Fruit fly (Drosophila melanogaster): ENCODE data around the gene CG9360.

CG9360 gene

dm6 chrX:11787081-11787480, 22.7 kb upstream of the CG9360 start, which contains the start of gene Karl:
Karl (plus strand) TSS chrX:11787381.
- TF ChIP-seq Ets98B (GFP tag; IDR thresholded peaks at IDR 0.05) (no peak), CG14655 (GFP tag; optimal IDR thresholded peaks at IDR 0.05) (no peak), CG34367 (tag; optimal IDR thresholded peaks at IDR 0.05) (no peak), CG15710 (tag; optimal IDR thresholded peaks at IDR 0.05) (no peak)

- TF ChIP-seq CG17806 (tag; optimal IDR thresholded peaks at IDR 0.05) = peak; percentile 3
- TF ChIP-seq CG10348 (GFP tag; IDR thresholded peaks at IDR 0.05) = no peak
- TF ChIP-seq fd96Ca (GFP tag; IDR thresholded peaks at IDR 0.05) = no peak
- TF ChIP-seq CG9948 (tag; optimal IDR thresholded peaks at IDR 0.05) = no peak
- TF ChIP-seq CG15710 (tag; optimal IDR thresholded peaks at IDR 0.05) = peak; percentile 43
- TF ChIP-seq CG8301 (tag; optimal IDR thresholded peaks at IDR 0.05) = no peak
- TF ChIP-seq CG8159 (tag; optimal IDR thresholded peaks at IDR 0.05) = peak; percentile 38
- peak; percentile 52; the same call in 1 of the 2 replicates for TF ChIP-seq Ets98B (GFP tag; IDR thresholded peaks at IDR 0.05)
- peak; percentile 58; the same call in 1 of the 3 replicates for TF ChIP-seq CG4496 (GFP tag; IDR thresholded peaks at IDR 0.05)
- TF ChIP-seq CG12605 (GFP tag; IDR thresholded peaks at IDR 0.05) = peak; percentile 46; the same call in 1 of the 2 replicates
- TF ChIP-seq CG32121 (GFP tag; IDR thresholded peaks at IDR 0.05) = no peak
- no peak for TF ChIP-seq rn (GFP tag; IDR thresholded peaks at IDR 0.05)
- peak; percentile 23 for TF ChIP-seq Pif1A (GFP tag; optimal IDR thresholded peaks at IDR 0.05)
- peak; percentile 14 for TF ChIP-seq CG13204 (GFP tag; optimal IDR thresholded peaks at IDR 0.05)
- no peak for TF ChIP-seq D1 (tag; optimal IDR thresholded peaks at IDR 0.05)
- peak; percentile 11 for TF ChIP-seq CG34367 (tag; optimal IDR thresholded peaks at IDR 0.05)
- TF ChIP-seq EcR (GFP tag; optimal IDR thresholded peaks at IDR 0.05) = no peak
- peak; percentile 16 for TF ChIP-seq gl (tag; optimal IDR thresholded peaks at IDR 0.05)
Measured at dm6 chrX:11784997-11785396, 20.6 kb upstream of the CG9360 start.

dm6 chrX:11778734-11779220, 14.4 kb upstream of the CG9360 start, which contains the start of gene dy:
dy (minus strand) TSS chrX:11778784.
- TF ChIP-seq gl (tag; optimal IDR thresholded peaks at IDR 0.05) (no peak), CG34367 (tag; optimal IDR thresholded peaks at IDR 0.05) (no peak), CG4496 (GFP tag; IDR thresholded peaks at IDR 0.05) (no peak), CG8301 (tag; optimal IDR thresholded peaks at IDR 0.05) (no peak), CG15710 (tag; optimal IDR thresholded peaks at IDR 0.05) (no peak), Pif1A (GFP tag; optimal IDR thresholded peaks at IDR 0.05) (no peak), CG13204 (GFP tag; optimal IDR thresholded peaks at IDR 0.05) (no peak), Pif1B (GFP tag; optimal IDR thresholded peaks at IDR 0.05) (no peak), CG17806 (tag; optimal IDR thresholded peaks at IDR 0.05) (no peak), CG10348 (GFP tag; IDR thresholded peaks at IDR 0.05) (no peak), Snoo (tag; optimal IDR thresholded peaks at IDR 0.05) (no peak)

- TF ChIP-seq Pif1A (GFP tag; optimal IDR thresholded peaks at IDR 0.05) (peak; percentile 92), D1 (tag; optimal IDR thresholded peaks at IDR 0.05) (peak; percentile 71), Ets98B (GFP tag; IDR thresholded peaks at IDR 0.05) (peak; percentile 90), CG17806 (tag; optimal IDR thresholded peaks at IDR 0.05) (peak; percentile 93), CG9948 (tag; optimal IDR thresholded peaks at IDR 0.05) (peak; percentile 95), fd96Ca (GFP tag; IDR thresholded peaks at IDR 0.05) (peak; percentile 96), Snoo (tag; optimal IDR thresholded peaks at IDR 0.05) (peak; percentile 97), CG4496 (GFP tag; IDR thresholded peaks at IDR 0.05) (peak; percentile 92), CG15710 (tag; optimal IDR thresholded peaks at IDR 0.05) (peak; percentile 96), CG8159 (tag; optimal IDR thresholded peaks at IDR 0.05) (peak; percentile 95), Pif1B (GFP tag; optimal IDR thresholded peaks at IDR 0.05) (peak; percentile 86), CG8301 (tag; optimal IDR thresholded peaks at IDR 0.05) (peak; percentile 94), EcR (GFP tag; optimal IDR thresholded peaks at IDR 0.05) (no peak), CG12605 (GFP tag; IDR thresholded peaks at IDR 0.05) (peak; percentile 92), gl (tag; optimal IDR thresholded peaks at IDR 0.05) (peak; percentile 86), CG10348 (GFP tag; IDR thresholded peaks at IDR 0.05) (peak; percentile 72), CG34367 (tag; optimal IDR thresholded peaks at IDR 0.05) (peak; percentile 95), CG32121 (GFP tag; IDR thresholded peaks at IDR 0.05) (peak; percentile 80), CG14655 (GFP tag; optimal IDR thresholded peaks at IDR 0.05) (peak; percentile 96), rn (GFP tag; IDR thresholded peaks at IDR 0.05) (peak; percentile 79), CG13204 (GFP tag; optimal IDR thresholded peaks at IDR 0.05) (peak; percentile 92)
Measured at dm6 chrX:11775987-11776587, 11.7 kb upstream of the CG9360 start.

- TF ChIP-seq CG9948 (tag; optimal IDR thresholded peaks at IDR 0.05) (no peak), CG4496 (GFP tag; IDR thresholded peaks at IDR 0.05) (no peak), EcR (GFP tag; optimal IDR thresholded peaks at IDR 0.05) (no peak), CG8301 (tag; optimal IDR thresholded peaks at IDR 0.05) (no peak), Ets98B (GFP tag; IDR thresholded peaks at IDR 0.05) (no peak), Pif1B (GFP tag; optimal IDR thresholded peaks at IDR 0.05) (no peak), fd96Ca (GFP tag; IDR thresholded peaks at IDR 0.05) (no peak), CG12605 (GFP tag; IDR thresholded peaks at IDR 0.05) (no peak), CG15710 (tag; optimal IDR thresholded peaks at IDR 0.05) (no peak), CG13204 (GFP tag; optimal IDR thresholded peaks at IDR 0.05) (no peak), CG32121 (GFP tag; IDR thresholded peaks at IDR 0.05) (no peak), CG10348 (GFP tag; IDR thresholded peaks at IDR 0.05) (no peak), CG17806 (tag; optimal IDR thresholded peaks at IDR 0.05) (no peak), rn (GFP tag; IDR thresholded peaks at IDR 0.05) (no peak), Snoo (tag; optimal IDR thresholded peaks at IDR 0.05) (no peak)
Measured at dm6 chrX:11769435-11769834, 5.0 kb upstream of the CG9360 start.

dm6 chrX:11756892-11757291, 7.5 kb downstream of the CG9360 start:
- TF ChIP-seq fd96Ca (GFP tag; IDR thresholded peaks at IDR 0.05) = no peak
- no peak for TF ChIP-seq EcR (GFP tag; optimal IDR thresholded peaks at IDR 0.05)
- TF ChIP-seq CG8301 (tag; optimal IDR thresholded peaks at IDR 0.05) = no peak
- TF ChIP-seq CG10348 (GFP tag; IDR thresholded peaks at IDR 0.05) = no peak
- TF ChIP-seq CG9948 (tag; optimal IDR thresholded peaks at IDR 0.05) = no peak
- TF ChIP-seq Pif1A (GFP tag; optimal IDR thresholded peaks at IDR 0.05) = no peak
- TF ChIP-seq Pif1B (GFP tag; optimal IDR thresholded peaks at IDR 0.05) = no peak
- TF ChIP-seq CG32121 (GFP tag; IDR thresholded peaks at IDR 0.05) = no peak
